Fruit fly (Drosophila melanogaster): ENCODE measurements around the gene CG43057.
A peak's percentile ranks its signal among the peaks of the same experiment; 100 is the strongest.

Gene CG43057

DNA sequence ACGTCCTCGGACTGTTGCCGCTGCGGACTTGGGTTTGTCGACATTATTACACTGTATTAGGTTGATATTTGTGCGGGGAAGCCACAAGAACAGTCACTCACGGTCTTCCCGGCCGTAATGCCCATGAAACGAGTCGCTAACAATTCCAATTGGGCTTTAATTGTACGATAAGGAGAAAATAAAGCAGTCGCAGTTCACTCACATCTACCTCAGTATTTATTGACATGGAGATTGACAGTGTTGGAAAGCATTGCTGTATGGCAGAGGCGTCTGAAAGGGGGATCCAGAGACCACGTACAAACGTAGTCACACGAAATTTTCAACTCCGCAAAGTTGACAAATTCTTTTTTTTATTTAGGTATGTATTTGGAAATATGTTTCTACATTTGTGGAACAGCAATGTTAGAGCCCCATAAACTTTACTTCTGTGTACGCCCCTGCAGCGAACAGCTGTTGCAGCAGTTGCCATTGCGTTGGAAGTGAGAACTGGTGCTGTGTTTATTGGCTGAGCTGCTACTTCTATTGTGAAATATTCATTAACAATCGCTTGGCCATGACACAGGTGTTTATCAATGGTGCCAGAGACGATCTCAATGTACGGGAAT is 31.0 kb downstream of the CG43057 start, which contains the start of the genes CG8372 and CG8360 (continued):
- TF ChIP-seq CG11247 (GFP tag; IDR thresholded peaks at IDR 0.05) = peak; percentile 99
- peak; percentile 99 for TF ChIP-seq stc (GFP tag; IDR thresholded peaks at IDR 0.05)
- peak; percentile 99 for TF ChIP-seq CHES-1-like (GFP tag; optimal IDR thresholded peaks at IDR 0.05)
- peak; percentile 99 for TF ChIP-seq HmgD (GFP tag; optimal IDR thresholded peaks at IDR 0.05)
- TF ChIP-seq CG34224 (GFP tag; IDR thresholded peaks at IDR 0.05; ENCODE audit: partially characterized antibody) = peak; percentile 42; the same call in 2 of the 3 replicates
- TF ChIP-seq repo (GFP tag; optimal IDR thresholded peaks at IDR 0.05) = peak; percentile 99
- TF ChIP-seq bcd (GFP tag; optimal IDR thresholded peaks at IDR 0.05) = peak; percentile 99
- peak; percentile 98 for TF ChIP-seq trh (GFP tag; optimal IDR thresholded peaks at IDR 0.05)
- TF ChIP-seq Awh (GFP tag; IDR thresholded peaks at IDR 0.05) = peak; percentile 99
- TF ChIP-seq inv (GFP tag; IDR thresholded peaks at IDR 0.05; ENCODE audit: partially characterized antibody) = peak; percentile 46; the same call in 1 of the 2 replicates
- TF ChIP-seq wdn (GFP tag; IDR thresholded peaks at IDR 0.05) = peak; percentile 97
- peak; percentile 99 for TF ChIP-seq CG17359 (tag; optimal IDR thresholded peaks at IDR 0.05)
- TF ChIP-seq Dbx (GFP tag; IDR thresholded peaks at IDR 0.05) = peak; percentile 98
- peak; percentile 99 for TF ChIP-seq ind (GFP tag; optimal IDR thresholded peaks at IDR 0.05)
- no peak for TF ChIP-seq pan (optimal IDR thresholded peaks at IDR 0.05)
- peak in 1 of 2 experiments; percentile 100 for TF ChIP-seq pan (GFP tag; optimal IDR thresholded peaks at IDR 0.05 in 1 of 2, IDR thresholded peaks at IDR 0.05 in 1 of 2)
- peak; percentile 99 for TF ChIP-seq pnt (GFP tag; optimal IDR thresholded peaks at IDR 0.05)
- TF ChIP-seq CG30431 (GFP tag; optimal IDR thresholded peaks at IDR 0.05) = peak; percentile 98
- peak; percentile 99 for TF ChIP-seq CG34422 (GFP tag; IDR thresholded peaks at IDR 0.05)
- peak; percentile 99 for TF ChIP-seq peb (GFP tag; IDR thresholded peaks at IDR 0.05)
- TF ChIP-seq CG14965 (GFP tag; optimal IDR thresholded peaks at IDR 0.05; ENCODE audit: borderline replicate concordance) = peak; percentile 90
- peak; percentile 98 for TF ChIP-seq vfl (GFP tag; optimal IDR thresholded peaks at IDR 0.05)
- TF ChIP-seq CG11560 (tag; IDR thresholded peaks at IDR 0.05) = peak; percentile 93
- TF ChIP-seq jing (GFP tag; optimal IDR thresholded peaks at IDR 0.05) = peak; percentile 99
- peak; percentile 99 for TF ChIP-seq Atf3 (GFP tag; optimal IDR thresholded peaks at IDR 0.05)
- peak; percentile 98 for TF ChIP-seq CG10147 (GFP tag; optimal IDR thresholded peaks at IDR 0.05)
- peak; percentile 99 for TF ChIP-seq ranshi (GFP tag; IDR thresholded peaks at IDR 0.05)
- peak; percentile 99 for TF ChIP-seq sisA (GFP tag; IDR thresholded peaks at IDR 0.05)
- peak; percentile 100 for TF ChIP-seq Med (GFP tag)
- TF ChIP-seq CG6689 (GFP tag; IDR thresholded peaks at IDR 0.05) = peak; percentile 99
- peak; percentile 96 for TF ChIP-seq Fer2 (tag; optimal IDR thresholded peaks at IDR 0.05)
- peak; percentile 99 for TF ChIP-seq E2f1 (GFP tag; IDR thresholded peaks at IDR 0.05)
- no peak for TF ChIP-seq hkb (optimal IDR thresholded peaks at IDR 0.05)
- peak; percentile 99 for TF ChIP-seq hkb (GFP tag; IDR thresholded peaks at IDR 0.05)
- peak; percentile 98 for TF ChIP-seq dmrt99B (tag; optimal IDR thresholded peaks at IDR 0.05)
- TF ChIP-seq prd (optimal IDR thresholded peaks at IDR 0.05) = no peak
- TF ChIP-seq prd (GFP tag; IDR thresholded peaks at IDR 0.05) = peak; percentile 100
- TF ChIP-seq phol (tag; optimal IDR thresholded peaks at IDR 0.05) = peak; percentile 99
- peak; percentile 82 for TF ChIP-seq ftz-f1 (GFP tag; optimal IDR thresholded peaks at IDR 0.05)
- TF ChIP-seq CG9797 (GFP tag; optimal IDR thresholded peaks at IDR 0.05) = peak; percentile 76
- peak; percentile 61 to 77 for TF ChIP-seq insv (GFP tag; optimal IDR thresholded peaks at IDR 0.05)
- TF ChIP-seq croc (GFP tag; conservative IDR thresholded peaks at IDR 0.05) = peak; percentile 97
- peak; percentile 59 for TF ChIP-seq pfk (GFP tag; optimal IDR thresholded peaks at IDR 0.05)
- TF ChIP-seq Optix (GFP tag; IDR thresholded peaks at IDR 0.05) = peak; percentile 99
- peak; percentile 99 for TF ChIP-seq chn (GFP tag; optimal IDR thresholded peaks at IDR 0.05)
- TF ChIP-seq C15 (GFP tag; IDR thresholded peaks at IDR 0.05) = peak; percentile 97
- TF ChIP-seq bigmax (GFP tag; optimal IDR thresholded peaks at IDR 0.05) = peak; percentile 76
- TF ChIP-seq psq (GFP tag; optimal IDR thresholded peaks at IDR 0.05) = peak; percentile 95
- peak; percentile 98 for TF ChIP-seq Ssrp (tag; optimal IDR thresholded peaks at IDR 0.05)
- peak; percentile 99 for TF ChIP-seq CG7786 (GFP tag; optimal IDR thresholded peaks at IDR 0.05)
- TF ChIP-seq CG11504 (tag; optimal IDR thresholded peaks at IDR 0.05) = peak; percentile 96

Measured in whole organism, embryonic.